Worm (Caenorhabditis elegans) whole organism, midembryonic: Measurements from ENCODE around the gene puf-11.

Source experiments
- cog-1 ChIP-seq: sonication (generic microtip); optimal IDR thresholded peaks from 2 replicates; lab custom pipeline; 2016; ENCODE audit warnings: missing genetic modification characterization, missing compliant biosample characterization
- flt-1 ChIP-seq: fragments of 200-800 bp; sonication (Bioruptor generic); IDR thresholded peaks from 2 replicates; pipeline ENCODE4 v1.3.6; 2022; ENCODE audit warnings: missing genetic modification characterization, missing compliant biosample characterization
- klf-2 ChIP-seq: fragments of 200-800 bp; sonication (Bioruptor generic); conservative IDR thresholded peaks from 2 replicates; pipeline ENCODE4 v1.3.6; 2022; ENCODE audit warnings: missing genetic modification reagents, missing genetic modification characterization, missing compliant biosample characterization
- med-1 ChIP-seq: sonication (generic microtip); optimal IDR thresholded peaks from 2 replicates; lab custom pipeline; 2017; ENCODE audit warnings: missing genetic modification characterization, mild to moderate bottlenecking, missing compliant biosample characterization, antibody characterized with exemption, missing genetic modification reagents; ENCODE audit not compliant: insufficient read depth
- ref-1 ChIP-seq: fragments of 200-800 bp; sonication (Bioruptor generic); conservative IDR thresholded peaks from 2 replicates; pipeline ENCODE4 v1.3.6; 2022; ENCODE audit warnings: missing genetic modification reagents, missing genetic modification characterization, missing compliant biosample characterization
- tab-1 ChIP-seq: fragments of 200-800 bp; sonication (Bioruptor generic); IDR thresholded peaks from 2 replicates; pipeline ENCODE4 v1.3.6; 2022; ENCODE audit warnings: missing genetic modification characterization, missing compliant biosample characterization
- ztf-29 ChIP-seq: fragments of 200-800 bp; sonication (Bioruptor generic); IDR thresholded peaks from 2 replicates; pipeline ENCODE4 v1.3.6; 2022; ENCODE audit warnings: missing genetic modification reagents, missing genetic modification characterization, missing compliant biosample characterization

- TF ChIP-seq tab-1 (GFP tag; lab: Robert Waterston, UW), result no peak
- TF ChIP-seq flt-1 (GFP tag; lab: Robert Waterston, UW), result no peak
- TF ChIP-seq med-1 (GFP tag; lab: Kevin White, UChicago), result no peak
- TF ChIP-seq cog-1 (tag; lab: Kevin White, UChicago), result no peak
- TF ChIP-seq ref-1 (GFP tag; lab: Robert Waterston, UW), result no peak
- TF ChIP-seq ztf-29 (GFP tag; lab: Robert Waterston, UW), result no peak
- TF ChIP-seq klf-2, result no peak
These were observed 43.0 kb upstream of the puf-11 start for ce11 chrIV:6378398-6378797.
